Fruit fly (Drosophila melanogaster) whole organism, embryonic: ENCODE measurements around the gene CG14778.

Source experiments
- Adf1 ChIP-seq: fragments of 200-800 bp; sonication (Bioruptor generic); IDR thresholded peaks from 2 replicates; pipeline ENCODE4 v1.3.6; 2022; ENCODE audit warnings: missing biosample characterization, missing genetic modification characterization
- Vsx1 ChIP-seq: fragments of 200-800 bp; sonication (Bioruptor generic); optimal IDR thresholded peaks from 2 replicates; lab custom pipeline; 2017; ENCODE audit warnings: missing biosample characterization, mild to moderate bottlenecking, missing genetic modification characterization, missing genetic modification reagents
- gt ChIP-seq: fragments of 200-800 bp; sonication (Bioruptor generic); IDR thresholded peaks from 2 replicates; pipeline ENCODE4 v1.3.6; 2022; ENCODE audit warnings: missing biosample characterization, missing genetic modification characterization
- psq ChIP-seq: fragments of 200-800 bp; sonication (Bioruptor generic); optimal IDR thresholded peaks from 2 replicates; lab custom pipeline; 2017; ENCODE audit warnings: missing biosample characterization, missing genetic modification characterization
- z ChIP-seq: fragments of 200-800 bp; sonication (Bioruptor generic); IDR thresholded peaks from 3 replicates; pipeline ENCODE4 v1.3.6; 2022; ENCODE audit warnings: missing biosample characterization, missing genetic modification characterization

DNA sequence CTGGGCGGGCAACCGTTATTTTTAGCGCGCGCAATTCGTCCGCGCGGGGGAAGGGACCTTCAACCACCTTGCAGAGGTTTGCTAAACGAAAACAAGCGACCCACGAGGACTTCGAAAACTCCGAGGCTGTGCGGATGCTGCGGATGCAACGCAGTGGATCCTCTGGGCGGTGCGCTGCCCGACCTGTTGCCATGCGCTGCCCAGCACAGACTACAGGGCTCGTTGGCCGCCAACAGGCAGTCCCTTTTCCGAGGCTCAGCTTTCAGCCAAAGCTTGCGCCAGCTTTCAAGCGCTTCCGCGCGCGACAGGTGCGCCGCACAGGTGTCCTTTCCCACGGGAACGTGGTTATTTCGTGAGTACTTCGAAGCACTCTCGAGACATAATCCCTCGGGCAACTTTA is 9.1 kb downstream of the CG14778 start:
- no peak for TF ChIP-seq Vsx1 (GFP tag; lab: Kevin White, UChicago)
- no peak for TF ChIP-seq psq (GFP tag; lab: Kevin White, UChicago)
- no peak for TF ChIP-seq gt (GFP tag; lab: Robert Waterston, UW)
- TF ChIP-seq z (GFP tag; lab: Robert Waterston, UW): no peak
- no peak for TF ChIP-seq Adf1
